Worm (Caenorhabditis elegans) whole organism, L4 larva: ENCODE results near the gene T11B7.1.

ENCODE experiments used
- D1046.2 ChIP-seq: fragments of 200-800 bp; sonication (Bioruptor generic); IDR thresholded peaks from 2 replicates; pipeline ENCODE4 v1.3.6; 2022; ENCODE audit warnings: missing genetic modification characterization, missing compliant biosample characterization
- F26F4.8 ChIP-seq: fragments of 200-800 bp; sonication (Bioruptor generic); conservative IDR thresholded peaks from 2 replicates; pipeline ENCODE4 v1.3.6; 2022; ENCODE audit warnings: missing genetic modification characterization, missing compliant biosample characterization
- F44E2.7 ChIP-seq: fragments of 200-800 bp; sonication (Bioruptor generic); IDR thresholded peaks from 2 replicates; pipeline ENCODE4 v2.1.2; 2022; ENCODE audit warnings: missing genetic modification characterization, missing compliant biosample characterization
- R02D3.7 ChIP-seq: fragments of 150-350 bp; sonication (generic microtip); optimal IDR thresholded peaks from 3 replicates; lab custom pipeline; 2014; ENCODE audit warnings: missing biosample characterization, missing genetic modification characterization
- Y48G9A.11 ChIP-seq: fragments of 200-800 bp; sonication (Bioruptor generic); IDR thresholded peaks from 2 replicates; pipeline ENCODE4 v1.3.6; 2022; ENCODE audit warnings: missing genetic modification reagents, missing genetic modification characterization, missing compliant biosample characterization
- Y75B8A.6 ChIP-seq: fragments of 200-800 bp; sonication (Bioruptor generic); IDR thresholded peaks from 2 replicates; pipeline ENCODE4 v1.3.6; 2022; ENCODE audit warnings: missing genetic modification reagents, missing genetic modification characterization, missing compliant biosample characterization
- ZK546.5 ChIP-seq, 2 experiments: sonication (generic microtip); optimal IDR thresholded peaks; 2 replicates each; lab custom pipeline; 2017; ENCODE audit warnings: missing biosample characterization in 2 of 2, missing genetic modification characterization in 2 of 2
- aha-1 ChIP-seq: fragments of 150-350 bp; peaks from one replicate; lab custom pipeline; 2014; ENCODE audit warnings: missing biosample characterization, missing genetic modification characterization
- arid-1 ChIP-seq: fragments of 200-800 bp; sonication (Bioruptor generic); conservative IDR thresholded peaks from 2 replicates; pipeline ENCODE4 v1.3.6; 2022; ENCODE audit warnings: missing genetic modification reagents, missing genetic modification characterization, missing compliant biosample characterization
- attf-4 ChIP-seq: sonication (generic microtip); optimal IDR thresholded peaks from 3 replicates; lab custom pipeline; 2017; ENCODE audit warnings: missing biosample characterization, missing genetic modification characterization
- ceh-20 ChIP-seq: fragments of 200-800 bp; sonication (Bioruptor generic); IDR thresholded peaks from 2 replicates; pipeline ENCODE4 v1.3.6; 2022; ENCODE audit warnings: missing genetic modification reagents, missing genetic modification characterization, missing compliant biosample characterization
- ctbp-1 ChIP-seq: fragments of 200-800 bp; sonication (Bioruptor generic); IDR thresholded peaks from 2 replicates; pipeline ENCODE4 v1.3.6; 2022; ENCODE audit warnings: missing genetic modification reagents, missing genetic modification characterization, missing compliant biosample characterization
- daf-16 ChIP-seq, 3 experiments: sonication (generic microtip); optimal IDR thresholded peaks; 2 replicates each; lab custom pipeline; 2016 to 2017; ENCODE audit warnings: missing genetic modification characterization in 3 of 3, missing genetic modification reagents in 3 of 3, mild to moderate bottlenecking in 2 of 3, missing compliant biosample characterization in 2 of 3, missing biosample characterization in 1 of 3, moderate library complexity in 1 of 3
- daf-8 ChIP-seq: fragments of 200-800 bp; sonication (Bioruptor generic); IDR thresholded peaks from 2 replicates; pipeline ENCODE4 v1.3.6; 2022; ENCODE audit warnings: missing genetic modification characterization, missing compliant biosample characterization
- dmd-6 ChIP-seq: fragments of 200-800 bp; sonication (Bioruptor generic); IDR thresholded peaks from 2 replicates; pipeline ENCODE4 v1.3.6; 2022; ENCODE audit warnings: missing genetic modification reagents, missing genetic modification characterization, missing compliant biosample characterization
- dmd-9 ChIP-seq: fragments of 200-800 bp; sonication (Bioruptor generic); IDR thresholded peaks from 2 replicates; pipeline ENCODE4 v1.3.6; 2022; ENCODE audit warnings: missing genetic modification reagents, missing genetic modification characterization, missing compliant biosample characterization
- duxl-1 ChIP-seq: sonication (generic microtip); optimal IDR thresholded peaks from 2 replicates; lab custom pipeline; 2016; ENCODE audit warnings: mild to moderate bottlenecking, missing genetic modification characterization, moderate library complexity, missing compliant biosample characterization; ENCODE audit not compliant: poor library complexity
- dve-1 ChIP-seq: sonication (generic microtip); optimal IDR thresholded peaks from 2 replicates; lab custom pipeline; 2017; ENCODE audit warnings: antibody characterized with exemption, mild to moderate bottlenecking, missing genetic modification characterization, missing compliant biosample characterization; ENCODE audit not compliant: insufficient read depth
- fkh-10 ChIP-seq: fragments of 150-350 bp; optimal IDR thresholded peaks from 2 replicates; lab custom pipeline; 2014; ENCODE audit warnings: missing biosample characterization, missing genetic modification reagents, missing genetic modification characterization
- fos-1 ChIP-seq: fragments of 150-350 bp; optimal IDR thresholded peaks from 2 replicates; lab custom pipeline; 2014; ENCODE audit warnings: missing biosample characterization, missing genetic modification characterization
- gei-8 ChIP-seq: fragments of 200-800 bp; sonication (Bioruptor generic); optimal IDR thresholded peaks from 2 replicates; lab custom pipeline; 2018; ENCODE audit warnings: mild to moderate bottlenecking, missing genetic modification characterization, missing compliant biosample characterization
- hif-1 ChIP-seq, 2 experiments: sonication (generic microtip); optimal IDR thresholded peaks; 2 replicates each; lab custom pipeline; 2016 to 2017; ENCODE audit warnings: missing compliant biosample characterization in 2 of 2, missing genetic modification characterization in 2 of 2, missing genetic modification reagents in 2 of 2, missing genotype in 2 of 2, mild to moderate bottlenecking in 1 of 2
- hlh-30 ChIP-seq: sonication (generic microtip); optimal IDR thresholded peaks from 2 replicates; lab custom pipeline; 2017; ENCODE audit warnings: antibody characterized with exemption, mild to moderate bottlenecking, missing genetic modification characterization, missing compliant biosample characterization; ENCODE audit not compliant: insufficient read depth
- hmg-1.1 ChIP-seq: fragments of 200-800 bp; sonication (Bioruptor generic); IDR thresholded peaks from 2 replicates; pipeline ENCODE4 v1.3.6; 2022; ENCODE audit warnings: missing genetic modification reagents, missing genetic modification characterization, missing compliant biosample characterization
- lin-1 ChIP-seq: fragments of 200-800 bp; sonication (Bioruptor generic); IDR thresholded peaks from 2 replicates; pipeline ENCODE4 v1.3.6; 2022; ENCODE audit warnings: missing genetic modification reagents, missing genetic modification characterization, missing compliant biosample characterization
- lin-38 ChIP-seq: fragments of 200-800 bp; sonication (Bioruptor generic); IDR thresholded peaks from 2 replicates; pipeline ENCODE4 v1.3.6; 2022; ENCODE audit warnings: missing genetic modification reagents, missing genetic modification characterization, missing compliant biosample characterization
- lin-39 ChIP-seq: fragments of 150-350 bp; optimal IDR thresholded peaks from 2 replicates; lab custom pipeline; 2014; ENCODE audit warnings: missing biosample characterization, missing genetic modification reagents, missing genetic modification characterization
- lir-3 ChIP-seq: sonication (generic microtip); optimal IDR thresholded peaks from 2 replicates; lab custom pipeline; 2016; ENCODE audit warnings: mild to moderate bottlenecking, missing genetic modification characterization, missing compliant biosample characterization
- lsy-2 ChIP-seq, 2 experiments: fragments of 150-350 bp in 1 of 2; sonication (generic microtip) in 1 of 2; optimal IDR thresholded peaks; 2 replicates each; lab custom pipeline; 2014 to 2017; ENCODE audit warnings: missing biosample characterization in 2 of 2, missing genetic modification characterization in 2 of 2
- madf-5 ChIP-seq, 2 experiments: fragments of 200-800 bp; sonication (Bioruptor generic); IDR thresholded peaks; 2 replicates each; pipeline ENCODE4 v1.3.6; 2022; ENCODE audit warnings: missing compliant biosample characterization in 2 of 2, missing genetic modification characterization in 2 of 2
- mdt-29 ChIP-seq: fragments of 200-800 bp; sonication (Bioruptor generic); IDR thresholded peaks from 2 replicates; pipeline ENCODE4 v1.3.6; 2022; ENCODE audit warnings: missing genetic modification reagents, missing genetic modification characterization, missing compliant biosample characterization
- mep-1 ChIP-seq: fragments of 150-350 bp; sonication (generic microtip); optimal IDR thresholded peaks from 3 replicates; lab custom pipeline; 2014; ENCODE audit warnings: missing biosample characterization, missing genetic modification characterization
- mes-2 ChIP-seq: sonication (generic microtip); optimal IDR thresholded peaks from 2 replicates; lab custom pipeline; 2016; ENCODE audit warnings: missing genotype, mild to moderate bottlenecking, missing genetic modification characterization, missing compliant biosample characterization; ENCODE audit not compliant: poor library complexity, severe bottlenecking
- nhr-25 ChIP-seq: sonication (generic microtip); optimal IDR thresholded peaks from 2 replicates; lab custom pipeline; 2017; ENCODE audit warnings: missing genetic modification characterization, mild to moderate bottlenecking, missing compliant biosample characterization, antibody characterized with exemption, moderate library complexity, borderline replicate concordance; ENCODE audit not compliant: insufficient read depth
- nhr-28 ChIP-seq: fragments of 150-350 bp; optimal IDR thresholded peaks from 2 replicates; lab custom pipeline; 2014; ENCODE audit warnings: missing biosample characterization, missing genetic modification characterization
- nhr-41 ChIP-seq: fragments of 200-800 bp; sonication (Bioruptor generic); IDR thresholded peaks from 2 replicates; pipeline ENCODE4 v1.3.6; 2022; ENCODE audit warnings: missing genetic modification reagents, missing genetic modification characterization, missing compliant biosample characterization
- nhr-48 ChIP-seq: sonication (generic microtip); optimal IDR thresholded peaks from 2 replicates; lab custom pipeline; 2016; ENCODE audit warnings: mild to moderate bottlenecking, missing genetic modification characterization, missing compliant biosample characterization
- nhr-6 ChIP-seq: fragments of 150-350 bp; optimal IDR thresholded peaks from 2 replicates; lab custom pipeline; 2014; ENCODE audit warnings: missing biosample characterization, missing genetic modification characterization
- pqm-1 ChIP-seq: sonication (generic microtip); optimal IDR thresholded peaks from 2 replicates; lab custom pipeline; 2017; ENCODE audit warnings: missing biosample characterization, missing genetic modification characterization
- saeg-2 ChIP-seq: fragments of 200-800 bp; sonication (Bioruptor generic); IDR thresholded peaks from 2 replicates; pipeline ENCODE4 v1.3.6; 2022; ENCODE audit warnings: missing genetic modification reagents, missing genetic modification characterization, missing compliant biosample characterization
- set-16 ChIP-seq: fragments of 200-800 bp; sonication (Bioruptor generic); IDR thresholded peaks from 2 replicates; pipeline ENCODE4 v1.3.6; 2022; ENCODE audit warnings: missing genetic modification reagents, missing genetic modification characterization, missing compliant biosample characterization
- snpc-4 ChIP-seq: fragments of 150-350 bp; optimal IDR thresholded peaks from 2 replicates; lab custom pipeline; 2014; ENCODE audit warnings: missing biosample characterization, missing genetic modification characterization
- spr-1 ChIP-seq: sonication (generic microtip); optimal IDR thresholded peaks from 2 replicates; lab custom pipeline; 2016; ENCODE audit warnings: mild to moderate bottlenecking, missing genetic modification characterization, missing compliant biosample characterization
- tag-97 ChIP-seq: fragments of 200-800 bp; sonication (Bioruptor generic); IDR thresholded peaks from 2 replicates; pipeline ENCODE4 v1.3.6; 2022; ENCODE audit warnings: missing genetic modification characterization, missing compliant biosample characterization
- unc-39 ChIP-seq: sonication (generic microtip); optimal IDR thresholded peaks from 2 replicates; lab custom pipeline; 2017; ENCODE audit warnings: missing biosample characterization, missing genetic modification characterization
- vab-7 ChIP-seq: fragments of 200-800 bp; sonication (Bioruptor generic); IDR thresholded peaks from 2 replicates; pipeline ENCODE4 v1.3.6; 2022; ENCODE audit warnings: missing genetic modification reagents, missing genetic modification characterization, missing compliant biosample characterization
- zip-2 ChIP-seq: fragments of 150-350 bp; optimal IDR thresholded peaks from 2 replicates; lab custom pipeline; 2014; ENCODE audit warnings: missing biosample characterization, missing genetic modification characterization
- ztf-11 ChIP-seq: fragments of 150-350 bp; optimal IDR thresholded peaks from 2 replicates; lab custom pipeline; 2014; ENCODE audit warnings: missing biosample characterization, missing genetic modification characterization

The T11B7.1 gene

DNA sequence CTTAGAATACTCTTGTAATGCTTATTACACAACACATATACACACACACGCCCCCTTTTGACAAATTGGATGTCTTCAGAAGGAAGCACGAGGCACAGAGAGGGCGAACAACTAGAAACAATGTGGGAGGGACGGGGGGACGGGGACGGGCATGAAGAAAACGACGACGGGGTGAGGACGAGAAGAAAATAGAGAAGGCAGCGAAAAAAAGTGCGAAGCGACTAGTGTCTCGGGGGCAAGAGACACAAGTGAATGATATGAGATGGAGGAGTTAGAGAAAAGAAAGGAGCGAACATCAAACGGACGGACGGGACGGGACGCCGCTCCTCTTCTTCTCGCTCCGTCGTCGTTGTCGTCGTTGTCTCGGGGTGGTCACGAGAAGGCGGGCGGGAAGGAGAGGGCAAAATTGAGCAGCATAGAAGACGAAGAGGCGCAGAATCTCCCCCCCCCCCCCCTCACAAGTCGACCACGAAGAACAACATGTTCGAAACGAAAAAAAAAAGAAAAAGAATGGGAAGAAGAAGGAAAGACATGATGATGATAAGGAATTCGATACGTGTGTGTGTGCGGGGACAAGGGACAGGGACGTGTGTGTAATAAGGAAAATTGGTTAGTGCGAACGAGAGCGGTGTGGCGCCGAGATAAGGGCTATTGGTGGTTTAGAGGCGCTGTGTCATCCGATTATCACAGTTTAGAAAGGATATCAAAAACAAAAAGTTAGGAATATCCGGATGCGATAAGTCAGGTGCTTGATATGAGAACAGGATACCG, 45.4 kb upstream of the T11B7.1 start:
- 0 out of 2 replicates have a peak, but pooled peaks have one; percentile 18 for TF ChIP-seq arid-1 (GFP tag; lab: Robert Waterston, UW)
- no peak for TF ChIP-seq madf-5 (GFP tag; IDR thresholded peaks at IDR 0.05; lab: Robert Waterston, UW)
- peak; percentile 90 for TF ChIP-seq dve-1 (tag; lab: Kevin White, UChicago)
- peak; percentile 96 for TF ChIP-seq mep-1
- peak; percentile 96 for TF ChIP-seq hlh-30 (tag; lab: Kevin White, UChicago)
- peak; percentile 16 to 90 for TF ChIP-seq hif-1 (tag; optimal IDR thresholded peaks at IDR 0.05; lab: Kevin White, UChicago)
- 0 out of 2 replicates have a peak, but pooled peaks have one; percentile 10 for TF ChIP-seq D1046.2 (GFP tag; lab: Robert Waterston, UW)
- peak; percentile 83 for TF ChIP-seq nhr-48 (tag; lab: Kevin White, UChicago)
- TF ChIP-seq spr-1 (tag; lab: Kevin White, UChicago) = peak; percentile 53
- TF ChIP-seq lin-38 = peak; percentile 59; the same call in 1 of the 2 replicates
- no peak for TF ChIP-seq F26F4.8 (GFP tag; lab: Robert Waterston, UW)
- TF ChIP-seq hmg-1.1 = peak; percentile 90
- TF ChIP-seq zip-2 = no peak
- no peak for TF ChIP-seq tag-97 (GFP tag; lab: Robert Waterston, UW)
- TF ChIP-seq lin-1 (GFP tag; lab: Robert Waterston, UW) = peak; percentile 50; the same call in 1 of the 2 replicates
- no peak for TF ChIP-seq R02D3.7
- TF ChIP-seq aha-1 = peak; percentile 99
- peak; percentile 23 for TF ChIP-seq fkh-10 (GFP tag; lab: Kevin White, UChicago)
- peak; percentile 70 for TF ChIP-seq nhr-28 (tag; lab: Kevin White, UChicago)
- TF ChIP-seq lsy-2 (tag; optimal IDR thresholded peaks at IDR 0.05; lab: Kevin White, UChicago) = peak; percentile 70 to 78
- TF ChIP-seq set-16 (GFP tag; lab: Robert Waterston, UW) = peak; percentile 100
- no peak for TF ChIP-seq fos-1 (tag; lab: Kevin White, UChicago)
- TF ChIP-seq vab-7 (GFP tag; lab: Robert Waterston, UW) = peak; percentile 35; the same call in 1 of the 2 replicates
- peak; percentile 51 for TF ChIP-seq nhr-6
- peak; percentile 93 for TF ChIP-seq dmd-6 (GFP tag; lab: Robert Waterston, UW)
- peak; percentile 52 for TF ChIP-seq lin-39
- TF ChIP-seq saeg-2 = 0 out of 2 replicates have a peak, but pooled peaks have one; percentile 70
- no peak for TF ChIP-seq dmd-9
- TF ChIP-seq nhr-25 (tag; lab: Kevin White, UChicago) = peak; percentile 85
- no peak for TF ChIP-seq attf-4
- no peak for TF ChIP-seq Y75B8A.6 (GFP tag; lab: Robert Waterston, UW)
- TF ChIP-seq Y48G9A.11 (GFP tag; lab: Robert Waterston, UW) = no peak
- peak; percentile 86; the same call in 1 of the 2 replicates for TF ChIP-seq nhr-41 (GFP tag; lab: Robert Waterston, UW)
- TF ChIP-seq daf-16 (GFP tag; optimal IDR thresholded peaks at IDR 0.05; lab: Kevin White, UChicago) = peak; percentile 51 to 71
- TF ChIP-seq daf-16 (tag; optimal IDR thresholded peaks at IDR 0.05; lab: Kevin White, UChicago) = peak; percentile 62
- no peak for TF ChIP-seq lir-3 (tag; lab: Kevin White, UChicago)
- TF ChIP-seq ceh-20 (GFP tag; lab: Robert Waterston, UW) = peak; percentile 68
- TF ChIP-seq F44E2.7 (GFP tag; lab: Robert Waterston, UW) = no peak
- TF ChIP-seq unc-39 (tag; lab: Kevin White, UChicago) = no peak
- peak; percentile 87 for TF ChIP-seq ctbp-1 (GFP tag; lab: Robert Waterston, UW)
- peak; percentile 57 for TF ChIP-seq mes-2 (tag; lab: Kevin White, UChicago)
- TF ChIP-seq ztf-11 (tag; lab: Kevin White, UChicago) = no peak
- peak; percentile 68 for TF ChIP-seq pqm-1 (tag; lab: Kevin White, UChicago)
- peak; percentile 68 for TF ChIP-seq gei-8 (GFP tag; lab: Kevin White, UChicago)
- no peak for TF ChIP-seq daf-8 (GFP tag; lab: Robert Waterston, UW)
- peak; percentile 2 for TF ChIP-seq duxl-1 (tag; lab: Kevin White, UChicago)
- TF ChIP-seq ZK546.5 (tag; optimal IDR thresholded peaks at IDR 0.05; lab: Kevin White, UChicago) = no peak
- TF ChIP-seq snpc-4 (tag; lab: Kevin White, UChicago) = no peak
- no peak for TF ChIP-seq mdt-29 (GFP tag; lab: Robert Waterston, UW)
